Worm (Caenorhabditis elegans) whole organism, L4 larva: ENCODE data around the gene nmad-1.

Experiments used
- F37D6.2 ChIP-seq: sonication (generic microtip); optimal IDR thresholded peaks from 2 replicates; lab custom pipeline; 2016; ENCODE audit warnings: mild to moderate bottlenecking, missing genetic modification characterization, missing compliant biosample characterization
- F49E8.2 ChIP-seq: sonication (generic microtip); optimal IDR thresholded peaks from 2 replicates; lab custom pipeline; 2016; ENCODE audit warnings: missing compliant biosample characterization, mild to moderate bottlenecking, missing genetic modification characterization, borderline replicate concordance
- Y48G9A.11 ChIP-seq: fragments of 200-800 bp; sonication (Bioruptor generic); IDR thresholded peaks from 2 replicates; pipeline ENCODE4 v1.3.6; 2022; ENCODE audit warnings: missing genetic modification reagents, missing genetic modification characterization, missing compliant biosample characterization
- aha-1 ChIP-seq: fragments of 150-350 bp; peaks from one replicate; lab custom pipeline; 2014; ENCODE audit warnings: missing biosample characterization, missing genetic modification characterization
- fkh-10 ChIP-seq: fragments of 150-350 bp; optimal IDR thresholded peaks from 2 replicates; lab custom pipeline; 2014; ENCODE audit warnings: missing biosample characterization, missing genetic modification reagents, missing genetic modification characterization
- lin-38 ChIP-seq: fragments of 200-800 bp; sonication (Bioruptor generic); IDR thresholded peaks from 2 replicates; pipeline ENCODE4 v1.3.6; 2022; ENCODE audit warnings: missing genetic modification reagents, missing genetic modification characterization, missing compliant biosample characterization
- mes-2 ChIP-seq: sonication (generic microtip); optimal IDR thresholded peaks from 2 replicates; lab custom pipeline; 2016; ENCODE audit warnings: missing genotype, mild to moderate bottlenecking, missing genetic modification characterization, missing compliant biosample characterization; ENCODE audit not compliant: poor library complexity, severe bottlenecking
- nhr-25 ChIP-seq: sonication (generic microtip); optimal IDR thresholded peaks from 2 replicates; lab custom pipeline; 2017; ENCODE audit warnings: missing genetic modification characterization, mild to moderate bottlenecking, missing compliant biosample characterization, antibody characterized with exemption, moderate library complexity, borderline replicate concordance; ENCODE audit not compliant: insufficient read depth
- nhr-48 ChIP-seq: sonication (generic microtip); optimal IDR thresholded peaks from 2 replicates; lab custom pipeline; 2016; ENCODE audit warnings: mild to moderate bottlenecking, missing genetic modification characterization, missing compliant biosample characterization
- saeg-2 ChIP-seq: fragments of 200-800 bp; sonication (Bioruptor generic); IDR thresholded peaks from 2 replicates; pipeline ENCODE4 v1.3.6; 2022; ENCODE audit warnings: missing genetic modification reagents, missing genetic modification characterization, missing compliant biosample characterization
- sdz-12 ChIP-seq: fragments of 200-800 bp; sonication (Bioruptor generic); optimal IDR thresholded peaks from 2 replicates; lab custom pipeline; 2018; ENCODE audit warnings: mild to moderate bottlenecking, missing genetic modification characterization, missing compliant biosample characterization

nmad-1 gene

DNA sequence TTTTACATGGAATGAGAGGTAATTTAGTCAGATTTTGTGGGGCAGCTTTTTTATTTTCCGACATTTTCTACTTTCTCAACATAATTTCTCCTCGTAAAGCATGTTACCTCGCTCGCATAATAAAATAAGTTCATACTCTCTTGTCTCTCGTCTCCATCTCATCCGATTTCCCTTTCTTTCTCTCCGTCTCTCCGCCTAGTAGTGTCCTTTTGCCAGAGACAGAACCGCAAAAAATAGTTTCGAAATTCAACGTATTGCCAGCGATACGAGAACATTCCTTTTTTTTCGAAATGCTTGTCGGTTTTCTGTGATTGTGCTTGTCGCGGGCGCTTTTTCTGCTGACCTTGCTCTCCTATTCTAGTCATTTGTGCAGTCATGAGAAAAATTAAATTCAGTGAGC, 50.6 kb downstream of the nmad-1 start (continued):
- TF ChIP-seq sdz-12 (GFP tag; lab: Kevin White, UChicago) (no peak), nhr-25 (tag; lab: Kevin White, UChicago) (peak; percentile 56), nhr-48 (tag; lab: Kevin White, UChicago) (no peak)

DNA sequence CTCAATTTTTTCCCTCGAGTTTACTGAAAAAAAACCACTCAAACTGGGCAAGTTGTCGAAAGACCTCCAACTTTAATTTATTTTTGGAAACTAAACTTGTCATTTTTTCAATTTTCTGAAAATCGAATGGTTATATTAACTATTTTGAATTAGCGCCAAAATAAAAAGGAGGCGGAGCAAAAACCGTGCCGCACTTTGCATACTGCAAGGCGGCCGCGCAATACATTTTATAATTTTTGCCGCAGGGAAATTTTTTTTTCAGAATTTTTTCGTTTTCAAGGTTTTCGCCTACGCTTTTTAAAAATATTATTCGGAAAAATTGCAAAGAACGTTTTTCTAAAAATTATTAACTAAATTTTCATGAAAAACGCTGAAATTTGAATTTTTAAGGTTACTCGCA, 51.1 kb downstream of the nmad-1 start:
- TF ChIP-seq lin-38 (peak; percentile 25), F37D6.2 (tag; lab: Kevin White, UChicago) (no peak), mes-2 (tag; lab: Kevin White, UChicago) (peak; percentile 37), fkh-10 (no peak), Y48G9A.11 (GFP tag; lab: Robert Waterston, UW) (peak; percentile 81), saeg-2 (no peak), F49E8.2 (tag; lab: Kevin White, UChicago) (peak; percentile 30), aha-1 (tag; lab: Kevin White, UChicago) (peak; percentile 68)
